Worm (Caenorhabditis elegans) whole organism, L1 larva: ENCODE results near the gene R08C7.12.

Experiments
- C04F5.9 ChIP-seq: sonication (generic microtip); optimal IDR thresholded peaks from 2 replicates; lab custom pipeline; 2016; ENCODE audit warnings: missing genetic modification characterization, missing compliant biosample characterization
- C16A3.4 ChIP-seq: fragments of 150-350 bp; optimal IDR thresholded peaks from 2 replicates; lab custom pipeline; 2014; ENCODE audit warnings: missing biosample characterization, missing genetic modification characterization
- F16B12.6 ChIP-seq: fragments of 150-350 bp; optimal IDR thresholded peaks from 2 replicates; lab custom pipeline; 2014; ENCODE audit warnings: missing biosample characterization, missing genetic modification characterization
- ceh-8 ChIP-seq: fragments of 200-800 bp; sonication (Bioruptor generic); optimal IDR thresholded peaks from 2 replicates; lab custom pipeline; 2018; ENCODE audit warnings: mild to moderate bottlenecking, missing genetic modification characterization, moderate library complexity, missing compliant biosample characterization
- ceh-88 ChIP-seq: fragments of 200-800 bp; sonication (Bioruptor generic); IDR thresholded peaks from 2 replicates; pipeline ENCODE4 v1.3.6; 2022; ENCODE audit warnings: missing genetic modification characterization, missing compliant biosample characterization
- ces-1 ChIP-seq: fragments of 150-350 bp; optimal IDR thresholded peaks from 2 replicates; lab custom pipeline; 2014; ENCODE audit warnings: missing biosample characterization, missing genetic modification reagents, missing genetic modification characterization
- dsc-1 ChIP-seq: sonication (generic microtip); optimal IDR thresholded peaks from 2 replicates; lab custom pipeline; 2016; ENCODE audit warnings: mild to moderate bottlenecking, missing genetic modification characterization, missing compliant biosample characterization
- efl-1 ChIP-seq, 4 experiments: fragments of 150-350 bp; optimal IDR thresholded peaks in 3 of 4; peaks in 1 of 4; 1 replicate in 1 of 4; 2 replicates in 3 of 4; lab custom pipeline; 2014; ENCODE audit warnings: missing biosample characterization in 2 of 4, missing genetic modification characterization in 2 of 4, missing genetic modification reagents in 2 of 4
- efl-3 ChIP-seq: fragments of 200-800 bp; sonication (Bioruptor generic); optimal IDR thresholded peaks from 2 replicates; lab custom pipeline; 2018; ENCODE audit warnings: mild to moderate bottlenecking, missing genetic modification characterization, missing compliant biosample characterization
- egl-27 ChIP-seq, 2 experiments: fragments of 150-350 bp in 1 of 2; sonication (generic microtip); optimal IDR thresholded peaks; 3 replicates each; lab custom pipeline; 2017 to 2018; ENCODE audit warnings: missing biosample characterization in 2 of 2, missing genetic modification characterization in 2 of 2, missing genetic modification reagents in 2 of 2
- elt-2 ChIP-seq: sonication (generic microtip); optimal IDR thresholded peaks from 2 replicates; lab custom pipeline; 2016; ENCODE audit warnings: missing genetic modification characterization, mild to moderate bottlenecking, inconsistent platforms, missing compliant biosample characterization, missing genetic modification reagents
- ets-5 ChIP-seq: fragments of 200-800 bp; sonication (Bioruptor generic); IDR thresholded peaks from 2 replicates; pipeline ENCODE4 v1.3.6; 2022; ENCODE audit warnings: missing genetic modification characterization, missing compliant biosample characterization
- fkh-8 ChIP-seq: sonication (generic microtip); optimal IDR thresholded peaks from 2 replicates; lab custom pipeline; 2016; ENCODE audit warnings: mild to moderate bottlenecking, missing genetic modification characterization, missing compliant biosample characterization
- fos-1 ChIP-seq: fragments of 150-350 bp; optimal IDR thresholded peaks from 2 replicates; lab custom pipeline; 2014; ENCODE audit warnings: missing biosample characterization, missing genetic modification characterization
- hlh-17 ChIP-seq: fragments of 200-800 bp; sonication (Bioruptor generic); optimal IDR thresholded peaks from 2 replicates; lab custom pipeline; 2018; ENCODE audit warnings: missing genetic modification characterization, mild to moderate bottlenecking, missing compliant biosample characterization, moderate library complexity, borderline replicate concordance
- jun-1 ChIP-seq: fragments of 150-350 bp; optimal IDR thresholded peaks from 2 replicates; lab custom pipeline; 2014; ENCODE audit warnings: missing biosample characterization, missing genetic modification reagents, missing genetic modification characterization
- lin-14 ChIP-seq: fragments of 200-800 bp; sonication (Bioruptor generic); optimal IDR thresholded peaks from 2 replicates; lab custom pipeline; 2018; ENCODE audit warnings: mild to moderate bottlenecking, missing genetic modification characterization, moderate library complexity, missing compliant biosample characterization
- lin-15B ChIP-seq: fragments of 150-350 bp; sonication (generic microtip); optimal IDR thresholded peaks from 3 replicates; lab custom pipeline; 2014; ENCODE audit warnings: missing biosample characterization, missing genetic modification characterization
- lin-35 ChIP-seq, 2 experiments: fragments of 150-350 bp; optimal IDR thresholded peaks; 2 replicates each; lab custom pipeline; 2014; ENCODE audit warnings: missing biosample characterization in 2 of 2, missing genetic modification characterization in 2 of 2, missing genetic modification reagents in 2 of 2
- lir-3 ChIP-seq: sonication (generic microtip); optimal IDR thresholded peaks from 2 replicates; lab custom pipeline; 2016; ENCODE audit warnings: mild to moderate bottlenecking, missing genetic modification characterization, moderate library complexity, missing compliant biosample characterization; ENCODE audit not compliant: poor library complexity
- lsy-2 ChIP-seq, 2 experiments: fragments of 150-350 bp; optimal IDR thresholded peaks; 2 replicates each; lab custom pipeline; 2014; ENCODE audit warnings: missing biosample characterization in 2 of 2, missing genetic modification characterization in 2 of 2
- mab-9 ChIP-seq: fragments of 200-800 bp; sonication (Bioruptor generic); IDR thresholded peaks from 2 replicates; pipeline ENCODE4 v1.3.6; 2022; ENCODE audit warnings: missing genetic modification reagents, missing genetic modification characterization, missing compliant biosample characterization
- mef-2 ChIP-seq: fragments of 150-350 bp; optimal IDR thresholded peaks from 2 replicates; lab custom pipeline; 2014; ENCODE audit warnings: missing biosample characterization, missing genetic modification characterization
- mep-1 ChIP-seq: fragments of 150-350 bp; optimal IDR thresholded peaks from 2 replicates; lab custom pipeline; 2014; ENCODE audit warnings: missing biosample characterization, missing genetic modification characterization
- nhr-19 ChIP-seq: fragments of 200-800 bp; sonication (Bioruptor generic); conservative IDR thresholded peaks from 2 replicates; pipeline ENCODE4 v1.3.6; 2022; ENCODE audit warnings: missing genetic modification characterization, missing compliant biosample characterization
- nhr-20 ChIP-seq: sonication (generic microtip); optimal IDR thresholded peaks from 2 replicates; lab custom pipeline; 2016; ENCODE audit warnings: mild to moderate bottlenecking, missing genetic modification characterization, missing compliant biosample characterization
- nhr-237 ChIP-seq: fragments of 150-350 bp; optimal IDR thresholded peaks from 2 replicates; lab custom pipeline; 2014; ENCODE audit warnings: missing biosample characterization, missing genetic modification characterization
- nhr-47 ChIP-seq: sonication (generic microtip); optimal IDR thresholded peaks from 2 replicates; lab custom pipeline; 2016; ENCODE audit warnings: mild to moderate bottlenecking, missing genetic modification characterization, moderate library complexity, missing compliant biosample characterization
- nhr-71 ChIP-seq: sonication (generic microtip); optimal IDR thresholded peaks from 2 replicates; lab custom pipeline; 2016; ENCODE audit warnings: mild to moderate bottlenecking, missing genetic modification characterization, moderate library complexity, missing compliant biosample characterization
- nhr-77 ChIP-seq: fragments of 150-350 bp; optimal IDR thresholded peaks from 2 replicates; lab custom pipeline; 2014; ENCODE audit warnings: missing biosample characterization, missing genetic modification characterization
- nhr-85 ChIP-seq: sonication (generic microtip); peaks from one replicate; lab custom pipeline; 2016; ENCODE audit warnings: missing genetic modification characterization, inconsistent platforms, missing compliant biosample characterization
- nhr-90 ChIP-seq: sonication (generic microtip); optimal IDR thresholded peaks from 2 replicates; lab custom pipeline; 2016; ENCODE audit warnings: mild to moderate bottlenecking, missing genetic modification characterization, missing compliant biosample characterization; ENCODE audit not compliant: poor library complexity
- pax-3 ChIP-seq: fragments of 200-800 bp; sonication (Bioruptor generic); optimal IDR thresholded peaks from 2 replicates; lab custom pipeline; 2018; ENCODE audit warnings: mild to moderate bottlenecking, missing genetic modification characterization, moderate library complexity, missing compliant biosample characterization
- pqm-1 ChIP-seq: sonication (generic microtip); optimal IDR thresholded peaks from 3 replicates; lab custom pipeline; 2017; ENCODE audit warnings: missing biosample characterization, missing genetic modification characterization
- rnt-1 ChIP-seq: sonication (generic microtip); optimal IDR thresholded peaks from 2 replicates; lab custom pipeline; 2016; ENCODE audit warnings: mild to moderate bottlenecking, missing genetic modification characterization, moderate library complexity, missing compliant biosample characterization
- skn-1 ChIP-seq: fragments of 150-350 bp; optimal IDR thresholded peaks from 2 replicates; lab custom pipeline; 2014; ENCODE audit warnings: missing biosample characterization, missing genetic modification characterization
- snpc-4 ChIP-seq: fragments of 150-350 bp; optimal IDR thresholded peaks from 2 replicates; lab custom pipeline; 2014; ENCODE audit warnings: missing biosample characterization, missing genetic modification characterization
- sox-4 ChIP-seq: sonication (generic microtip); optimal IDR thresholded peaks from 2 replicates; lab custom pipeline; 2016; ENCODE audit warnings: missing genetic modification characterization, missing compliant biosample characterization
- sptf-1 ChIP-seq: fragments of 150-350 bp; optimal IDR thresholded peaks from 2 replicates; lab custom pipeline; 2014; ENCODE audit warnings: missing biosample characterization, missing genetic modification characterization
- swsn-7 ChIP-seq: sonication (generic microtip); optimal IDR thresholded peaks from 2 replicates; lab custom pipeline; 2016; ENCODE audit warnings: missing genetic modification characterization, missing compliant biosample characterization
- tlp-1 ChIP-seq: fragments of 150-350 bp; optimal IDR thresholded peaks from 2 replicates; lab custom pipeline; 2014; ENCODE audit warnings: missing biosample characterization, missing genetic modification characterization
- unc-130 ChIP-seq: fragments of 150-350 bp; optimal IDR thresholded peaks from 2 replicates; lab custom pipeline; 2017; ENCODE audit warnings: missing biosample characterization, missing genetic modification characterization, inconsistent platforms
- unc-30 ChIP-seq: sonication (generic microtip); optimal IDR thresholded peaks from 2 replicates; lab custom pipeline; 2017; ENCODE audit warnings: missing biosample characterization, missing genetic modification characterization
- unc-62 ChIP-seq: fragments of 150-350 bp; optimal IDR thresholded peaks from 2 replicates; lab custom pipeline; 2014; ENCODE audit warnings: missing biosample characterization, missing genetic modification reagents, missing genetic modification characterization
- unc-86 ChIP-seq: sonication (generic microtip); optimal IDR thresholded peaks from 2 replicates; lab custom pipeline; 2016; ENCODE audit warnings: missing genetic modification characterization, missing compliant biosample characterization
- zag-1 ChIP-seq: fragments of 150-350 bp; optimal IDR thresholded peaks from 2 replicates; lab custom pipeline; 2014; ENCODE audit warnings: missing biosample characterization, missing genetic modification characterization
- ztf-11 ChIP-seq, 2 experiments: sonication (generic microtip); optimal IDR thresholded peaks; 2 replicates each; lab custom pipeline; 2016 to 2017; ENCODE audit warnings: missing genetic modification characterization in 2 of 2, missing biosample characterization in 1 of 2, missing compliant biosample characterization in 1 of 2
- ztf-4 ChIP-seq: fragments of 150-350 bp; optimal IDR thresholded peaks from 2 replicates; lab custom pipeline; 2014; ENCODE audit warnings: missing biosample characterization, missing genetic modification characterization

The R08C7.12 gene

ce11 chrIV:4480027-4480426 lies 30.5 kb downstream of the R08C7.12 start, which contains the start of gene M01H9.10:
Gene M01H9.10, minus strand, starts transcription at chrIV:4480127.
- TF ChIP-seq nhr-20 (tag; lab: Kevin White, UChicago) (no peak), ets-5 (GFP tag; lab: Robert Waterston, UW) (no peak), lin-15B (tag; lab: Kevin White, UChicago) (no peak), efl-1 (optimal IDR thresholded peaks at IDR 0.05; lab: Kevin White, UChicago) (no peak), efl-1 (GFP tag; optimal IDR thresholded peaks at IDR 0.05 in 1 of 2; lab: Kevin White, UChicago) (no peak), hlh-17 (GFP tag; lab: Kevin White, UChicago) (no peak), ces-1 (GFP tag; lab: Kevin White, UChicago) (no peak), nhr-90 (tag; lab: Kevin White, UChicago) (no peak), unc-86 (no peak), elt-2 (no peak), F16B12.6 (tag; lab: Kevin White, UChicago) (no peak), skn-1 (tag; lab: Kevin White, UChicago) (no peak), fos-1 (tag; lab: Kevin White, UChicago) (no peak), lin-35 (GFP tag; optimal IDR thresholded peaks at IDR 0.05; lab: Kevin White, UChicago) (no peak), nhr-85 (tag; lab: Kevin White, UChicago) (no peak), ztf-4 (no peak)
- TF ChIP-seq, all 84 proteins: peak for 0

ce11 chrIV:4481298-4481697 lies 31.8 kb downstream of the R08C7.12 start:
- TF ChIP-seq elt-2 (peak; percentile 26), mab-9 (GFP tag; lab: Robert Waterston, UW) (no peak), unc-62 (GFP tag; lab: Kevin White, UChicago) (no peak)

- TF ChIP-seq lin-15B (tag; lab: Kevin White, UChicago) (no peak), nhr-71 (peak; percentile 17), C16A3.4 (tag; lab: Kevin White, UChicago) (no peak), nhr-77 (no peak), nhr-237 (tag; lab: Kevin White, UChicago) (no peak), sptf-1 (tag; lab: Kevin White, UChicago) (no peak), nhr-19 (no peak), ceh-8 (no peak), dsc-1 (tag; lab: Kevin White, UChicago) (no peak), C04F5.9 (tag; lab: Kevin White, UChicago) (no peak), unc-86 (no peak), zag-1 (tag; lab: Kevin White, UChicago) (no peak), nhr-90 (tag; lab: Kevin White, UChicago) (peak; percentile 9), elt-2 (peak; percentile 92), jun-1 (tag; lab: Kevin White, UChicago) (peak; percentile 2), pqm-1 (peak; percentile 71), lin-35 (GFP tag; optimal IDR thresholded peaks at IDR 0.05; lab: Kevin White, UChicago) (peak in 1 of 2 experiments; percentile 6), ztf-11 (tag; optimal IDR thresholded peaks at IDR 0.05; lab: Kevin White, UChicago) (no peak), sox-4 (tag; lab: Kevin White, UChicago) (no peak), lin-14 (GFP tag; lab: Kevin White, UChicago) (no peak), tlp-1 (peak; percentile 39), ceh-88 (no peak), snpc-4 (tag; lab: Kevin White, UChicago) (no peak)
Measured at ce11 chrIV:4482531-4482930, 33.0 kb downstream of the R08C7.12 start, which contains the start of gene M01H9.4. Gene M01H9.4, minus strand, starts transcription at chrIV:4482909.

ce11 chrIV:4484555-4484954 lies 35.0 kb downstream of the R08C7.12 start:
- TF ChIP-seq pax-3 (no peak), lir-3 (tag; lab: Kevin White, UChicago) (no peak), lin-14 (GFP tag; lab: Kevin White, UChicago) (peak; percentile 34), rnt-1 (tag; lab: Kevin White, UChicago) (no peak), egl-27 (tag; optimal IDR thresholded peaks at IDR 0.05; lab: Kevin White, UChicago) (no peak), jun-1 (tag; lab: Kevin White, UChicago) (no peak), efl-3 (GFP tag; lab: Kevin White, UChicago) (no peak), mef-2 (tag; lab: Kevin White, UChicago) (no peak), unc-30 (tag; lab: Kevin White, UChicago) (no peak), mep-1 (tag; lab: Kevin White, UChicago) (no peak), unc-130 (tag; lab: Kevin White, UChicago) (no peak), nhr-20 (tag; lab: Kevin White, UChicago) (peak; percentile 17), nhr-47 (tag; lab: Kevin White, UChicago) (no peak), C04F5.9 (tag; lab: Kevin White, UChicago) (no peak), ztf-4 (no peak), swsn-7 (no peak), fkh-8 (tag; lab: Kevin White, UChicago) (no peak), lin-35 (GFP tag; optimal IDR thresholded peaks at IDR 0.05; lab: Kevin White, UChicago) (peak in 1 of 2 experiments; percentile 42), lsy-2 (tag; optimal IDR thresholded peaks at IDR 0.05; lab: Kevin White, UChicago) (no peak)
